Worm (Caenorhabditis elegans): ENCODE results near the gene F22F7.11.
"Not testable (repeated sequence)": the region's sequence is repeated elsewhere in the genome, so short reads cannot be mapped to it uniquely, and the experiment has no call there.

F22F7.11 gene

ce11 chrV:2081894-2082293, 37.7 kb upstream of the F22F7.11 start:
- TF ChIP-seq somi-1 (GFP tag; optimal IDR thresholded peaks at IDR 0.05) (no peak), attf-6 (GFP tag; IDR thresholded peaks at IDR 0.05) (no peak), egl-44 (GFP tag; IDR thresholded peaks at IDR 0.05) (no peak), zfh-2 (GFP tag; conservative IDR thresholded peaks at IDR 0.05) (no peak), lag-1 (GFP tag; IDR thresholded peaks at IDR 0.05) (no peak), T07F8.4 (tag; optimal IDR thresholded peaks at IDR 0.05) (no peak)

- TF ChIP-seq attf-6 (GFP tag; IDR thresholded peaks at IDR 0.05): no peak
- TF ChIP-seq zfh-2 (GFP tag; conservative IDR thresholded peaks at IDR 0.05): peak; percentile 56
- TF ChIP-seq nfyb-1 (GFP tag; IDR thresholded peaks at IDR 0.05): no peak
- no peak for TF ChIP-seq lsy-27 (tag; optimal IDR thresholded peaks at IDR 0.05; ENCODE audit: borderline replicate concordance, insufficient read depth)
- no peak for TF ChIP-seq F39B2.1 (GFP tag; IDR thresholded peaks at IDR 0.05)
- no peak for TF ChIP-seq sptf-2 (GFP tag; optimal IDR thresholded peaks at IDR 0.05)
- no peak for TF ChIP-seq hsf-1 (GFP tag; IDR thresholded peaks at IDR 0.05)
- no peak for TF ChIP-seq him-1 (tag; optimal IDR thresholded peaks at IDR 0.05)
- peak; percentile 23; the same call in 1 of the 2 replicates for TF ChIP-seq egrh-3 (GFP tag; IDR thresholded peaks at IDR 0.05)
- TF ChIP-seq rpc-1 (optimal IDR thresholded peaks at IDR 0.05): no peak
- no peak for TF ChIP-seq rpc-1 (tag; optimal IDR thresholded peaks at IDR 0.05)
- TF ChIP-seq Y53F4B.3 (GFP tag; IDR thresholded peaks at IDR 0.05): no peak
- no peak for TF ChIP-seq nhr-90 (tag; optimal IDR thresholded peaks at IDR 0.05)
- no peak for TF ChIP-seq xnd-1 (tag; optimal IDR thresholded peaks at IDR 0.05)
- no peak for TF ChIP-seq pha-4 (tag; optimal IDR thresholded peaks at IDR 0.05)
- TF ChIP-seq ztf-25 (GFP tag; IDR thresholded peaks at IDR 0.05): 0 out of 2 replicates have a peak, but pooled peaks have one; percentile 51
- no peak for TF ChIP-seq hlh-26 (GFP tag; conservative IDR thresholded peaks at IDR 0.05)
- TF ChIP-seq F10E7.11 (tag; optimal IDR thresholded peaks at IDR 0.05): no peak
- no peak for TF ChIP-seq dpff-1 (tag; optimal IDR thresholded peaks at IDR 0.05)
Measured at ce11 chrV:2083869-2084268, 35.8 kb upstream of the F22F7.11 start.

ce11 chrV:2085745-2086267, 33.8 kb upstream of the F22F7.11 start, which contains the start of gene F36F12.3:
F36F12.3 (plus strand) TSS chrV:2085795.
- TF ChIP-seq egrh-3 (GFP tag; IDR thresholded peaks at IDR 0.05) (peak; percentile 26; the same call in 1 of the 2 replicates), F37B4.10 (GFP tag; IDR thresholded peaks at IDR 0.05) (0 out of 2 replicates have a peak, but pooled peaks have one; percentile 63), rpc-1 (tag; optimal IDR thresholded peaks at IDR 0.05) (peak; percentile 20), zfh-2 (GFP tag; conservative IDR thresholded peaks at IDR 0.05) (0 out of 2 replicates have a peak, but pooled peaks have one; percentile 11), Y95B8A.8 (GFP tag; IDR thresholded peaks at IDR 0.05) (0 out of 2 replicates have a peak, but pooled peaks have one; percentile 15)
- not testable (repeated sequence) for TF ChIP-seq rpc-1 (optimal IDR thresholded peaks at IDR 0.05)

DNA sequence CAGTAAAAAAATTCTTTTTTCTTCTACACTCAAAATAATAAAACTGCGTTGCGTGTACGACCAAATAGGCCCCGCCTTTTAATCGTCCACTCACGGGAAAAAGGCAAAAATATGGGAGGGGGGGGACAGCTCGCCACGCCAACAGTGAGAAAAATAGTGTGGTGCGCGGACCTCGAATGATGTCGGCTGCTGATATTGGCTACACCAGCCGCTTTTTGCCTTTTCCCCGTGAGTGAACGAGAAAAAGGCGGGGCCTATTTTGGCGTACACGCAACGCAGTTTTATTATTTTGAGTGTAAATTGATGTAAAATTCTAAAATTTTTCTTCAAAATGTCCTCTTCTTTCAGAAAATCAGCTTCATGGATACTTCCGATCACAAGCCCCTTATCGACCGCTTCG, 29.3 kb upstream of the F22F7.11 start, which contains the start of gene ztf-28:
ztf-28 (plus strand) TSS at position 349 of the 400 bp plus-strand sequence.
- TF ChIP-seq hmg-1.2 (GFP tag; IDR thresholded peaks at IDR 0.05) (peak; percentile 89), mcd-1 (GFP tag; IDR thresholded peaks at IDR 0.05) (peak; percentile 55), snpc-4 (GFP tag; optimal IDR thresholded peaks at IDR 0.05) (peak; percentile 7), snpc-4 (tag; optimal IDR thresholded peaks at IDR 0.05) (peak in 3 of 4 experiments; percentile 51 to 88 (median 73)), attf-6 (GFP tag; IDR thresholded peaks at IDR 0.05) (peak; percentile 90), snpc-1.1 (tag; optimal IDR thresholded peaks at IDR 0.05; ENCODE audit: insufficient read depth) (peak; percentile 23), pbrm-1 (GFP tag; IDR thresholded peaks at IDR 0.05) (peak; percentile 85), D2030.7 (GFP tag; IDR thresholded peaks at IDR 0.05) (peak; percentile 30)
